Fruit fly (Drosophila melanogaster): Measurements from ENCODE around the gene Zpr1.

DNA sequence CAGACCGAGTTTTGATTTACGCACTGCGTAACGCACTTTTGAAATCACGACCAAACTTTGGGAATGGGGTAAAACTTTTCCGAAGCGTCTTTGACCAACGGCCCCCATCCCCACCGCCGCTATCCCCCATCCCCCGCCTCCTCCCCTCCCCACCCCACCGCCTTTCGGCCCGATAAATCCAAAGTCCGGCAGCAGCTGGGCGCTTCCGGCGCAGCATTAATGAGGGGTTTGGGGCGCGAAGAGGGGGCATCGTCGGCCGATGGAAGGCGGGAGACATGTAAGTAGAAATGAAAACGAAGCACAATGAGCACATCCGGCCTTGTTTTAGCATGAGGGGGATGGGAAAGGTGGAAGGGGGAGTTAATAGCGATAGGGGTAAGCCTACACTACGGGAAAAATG is 22.8 kb downstream of the Zpr1 start:
- TF ChIP-seq CG8478 (optimal IDR thresholded peaks at IDR 0.05) (no peak), CTCF (optimal IDR thresholded peaks at IDR 0.05) (no peak)

Measured in S2 (cell line).